Worm (Caenorhabditis elegans) whole organism, early embryonic: Measurements from ENCODE around the gene cest-33.

Experiments used
- ama-1 ChIP-seq: fragments of 150-350 bp; optimal IDR thresholded peaks from 2 replicates; lab custom pipeline; 2014
- ets-7 ChIP-seq: sonication (generic microtip); optimal IDR thresholded peaks from 2 replicates; lab custom pipeline; 2016; ENCODE audit warnings: missing genotype, missing genetic modification characterization, missing compliant biosample characterization
- flt-1 ChIP-seq: fragments of 200-800 bp; sonication (Bioruptor generic); IDR thresholded peaks from 2 replicates; pipeline ENCODE4 v1.3.6; 2022; ENCODE audit warnings: missing genetic modification characterization, missing compliant biosample characterization
- hmbx-1 ChIP-seq: sonication (generic microtip); optimal IDR thresholded peaks from 2 replicates; lab custom pipeline; 2016; ENCODE audit warnings: mild to moderate bottlenecking, missing genetic modification characterization, missing compliant biosample characterization
- hmg-4 ChIP-seq: fragments of 200-800 bp; sonication (Bioruptor generic); optimal IDR thresholded peaks from 2 replicates; lab custom pipeline; 2018; ENCODE audit warnings: mild to moderate bottlenecking, missing genetic modification characterization, missing compliant biosample characterization
- hnd-1 ChIP-seq: sonication (generic microtip); optimal IDR thresholded peaks from 2 replicates; lab custom pipeline; 2016; ENCODE audit warnings: missing genetic modification characterization, missing compliant biosample characterization
- pes-1 ChIP-seq: fragments of 200-800 bp; sonication (Bioruptor generic); IDR thresholded peaks from 2 replicates; pipeline ENCODE4 v1.3.6; 2022; ENCODE audit warnings: missing genetic modification reagents, missing genetic modification characterization, missing compliant biosample characterization
- scrt-1 ChIP-seq: fragments of 200-800 bp; sonication (Bioruptor generic); IDR thresholded peaks from 2 replicates; pipeline ENCODE4 v1.3.6; 2022; ENCODE audit warnings: missing genetic modification characterization, missing compliant biosample characterization
- sea-1 ChIP-seq: fragments of 200-800 bp; sonication (Bioruptor generic); conservative IDR thresholded peaks from 2 replicates; pipeline ENCODE4 v1.3.6; 2022; ENCODE audit warnings: missing genetic modification characterization, missing compliant biosample characterization
- tbx-11 ChIP-seq: fragments of 200-800 bp; sonication (Bioruptor generic); IDR thresholded peaks from 2 replicates; pipeline ENCODE4 v1.3.6; 2022; ENCODE audit warnings: missing genetic modification characterization, missing compliant biosample characterization

DNA sequence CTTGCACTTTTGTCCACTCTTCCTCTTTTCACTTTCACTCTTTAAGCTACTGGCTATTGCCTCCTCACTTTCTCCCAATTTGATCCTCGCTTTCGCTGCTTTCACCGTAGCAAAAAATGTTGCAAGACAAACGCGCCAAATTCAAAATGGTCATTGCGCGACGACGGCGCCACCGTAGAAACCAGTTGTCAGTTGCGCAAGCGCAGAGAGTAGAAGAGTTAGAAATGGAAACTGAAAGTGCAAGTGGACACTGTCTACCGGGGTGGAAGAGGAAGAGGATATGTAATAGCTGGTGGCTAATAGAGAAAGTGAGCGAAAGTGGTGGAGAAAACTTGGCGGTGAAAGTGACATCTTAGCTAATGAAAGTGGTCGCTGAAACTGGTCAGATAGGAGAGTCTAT is 14.3 kb downstream of the cest-33 start:
- TF ChIP-seq hmg-4 (GFP tag; lab: Kevin White, UChicago) (no peak), flt-1 (no peak), scrt-1 (GFP tag; lab: Robert Waterston, UW) (no peak), ama-1 (lab: Kevin White, UChicago) (no peak), sea-1 (GFP tag; lab: Robert Waterston, UW) (no peak), tbx-11 (GFP tag; lab: Robert Waterston, UW) (no peak), ets-7 (tag; lab: Kevin White, UChicago) (no peak), hnd-1 (no peak), pes-1 (GFP tag; lab: Robert Waterston, UW) (no peak), hmbx-1 (tag; lab: Kevin White, UChicago) (no peak)
